Worm (Caenorhabditis elegans): Measurements from ENCODE around the gene ets-8.
"Not testable (repeated sequence)": the region's sequence is repeated elsewhere in the genome, so short reads cannot be mapped to it uniquely, and the experiment has no call there.

The ets-8 gene

DNA sequence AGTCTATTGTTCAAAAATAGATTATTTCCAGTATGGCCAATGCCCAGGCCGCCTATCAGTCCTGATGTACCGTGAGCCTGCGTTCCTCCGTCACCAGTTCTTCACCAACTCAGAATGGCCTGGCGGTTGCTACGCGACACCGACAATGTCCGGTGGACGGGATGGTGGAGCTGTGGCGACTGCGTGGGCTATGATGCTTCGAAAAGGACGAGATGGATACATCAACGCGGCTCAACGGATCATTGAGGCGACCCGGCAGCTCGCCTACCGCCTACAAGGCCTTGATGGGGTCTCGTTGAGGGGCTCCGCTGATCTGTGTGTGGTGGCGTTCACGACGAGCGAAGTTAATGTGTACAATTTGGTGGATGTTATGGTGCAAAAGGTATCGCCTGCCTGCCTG lies 39.2 kb upstream of the ets-8 start:
- 0 out of 2 replicates have a peak, but pooled peaks have one; percentile 13 for TF ChIP-seq egl-44 (GFP tag; IDR thresholded peaks at IDR 0.05)
- peak; percentile 60; the same call in 1 of the 2 replicates for TF ChIP-seq zfh-2 (GFP tag; conservative IDR thresholded peaks at IDR 0.05)
- no peak for TF ChIP-seq lir-1 (GFP tag; conservative IDR thresholded peaks at IDR 0.05)
- no peak for TF ChIP-seq sdz-38 (tag; optimal IDR thresholded peaks at IDR 0.05)
- TF ChIP-seq rcor-1 (GFP tag; IDR thresholded peaks at IDR 0.05) = no peak

DNA sequence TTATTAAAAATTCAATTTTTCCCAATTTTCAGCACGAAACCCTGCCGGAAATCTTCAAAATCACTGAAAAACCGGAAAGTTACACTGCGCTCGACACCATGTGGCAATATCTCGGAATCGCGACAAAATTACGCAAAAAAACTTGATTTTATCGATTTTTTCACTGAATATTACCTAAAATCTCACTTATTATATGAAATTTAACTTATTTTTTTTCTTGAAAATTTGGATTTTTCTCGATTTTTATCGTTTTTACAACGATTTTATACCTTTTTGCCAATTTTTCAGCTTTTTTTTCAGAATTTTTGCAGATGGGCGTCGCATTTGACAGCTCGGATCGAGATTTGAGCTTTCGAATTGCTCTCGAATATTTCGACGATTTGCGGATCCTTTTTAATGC lies 32.5 kb upstream of the ets-8 start, which contains the start of gene spl-3:
Gene spl-3, plus strand, starts transcription at position 301 of the 400 bp plus-strand sequence.
- TF ChIP-seq egl-18 (GFP tag; IDR thresholded peaks at IDR 0.05) (no peak), repo-1 (tag; optimal IDR thresholded peaks at IDR 0.05) (no peak), lsl-1 (GFP tag; optimal IDR thresholded peaks at IDR 0.05) (no peak), hsf-1 (GFP tag; IDR thresholded peaks at IDR 0.05) (no peak), ceh-58 (GFP tag; IDR thresholded peaks at IDR 0.05) (no peak), die-1 (tag; optimal IDR thresholded peaks at IDR 0.05) (no peak), lin-35 (GFP tag; optimal IDR thresholded peaks at IDR 0.05) (no peak), F39B2.1 (GFP tag; IDR thresholded peaks at IDR 0.05) (no peak), aptf-2 (GFP tag; conservative IDR thresholded peaks at IDR 0.05) (no peak), unc-130 (GFP tag; optimal IDR thresholded peaks at IDR 0.05) (no peak), rcor-1 (GFP tag; IDR thresholded peaks at IDR 0.05) (no peak), nfya-1 (tag; optimal IDR thresholded peaks at IDR 0.05; ENCODE audit: borderline replicate concordance, insufficient read depth) (no peak), madf-3 (GFP tag; IDR thresholded peaks at IDR 0.05) (no peak), fkh-3 (tag; optimal IDR thresholded peaks at IDR 0.05) (no peak)

DNA sequence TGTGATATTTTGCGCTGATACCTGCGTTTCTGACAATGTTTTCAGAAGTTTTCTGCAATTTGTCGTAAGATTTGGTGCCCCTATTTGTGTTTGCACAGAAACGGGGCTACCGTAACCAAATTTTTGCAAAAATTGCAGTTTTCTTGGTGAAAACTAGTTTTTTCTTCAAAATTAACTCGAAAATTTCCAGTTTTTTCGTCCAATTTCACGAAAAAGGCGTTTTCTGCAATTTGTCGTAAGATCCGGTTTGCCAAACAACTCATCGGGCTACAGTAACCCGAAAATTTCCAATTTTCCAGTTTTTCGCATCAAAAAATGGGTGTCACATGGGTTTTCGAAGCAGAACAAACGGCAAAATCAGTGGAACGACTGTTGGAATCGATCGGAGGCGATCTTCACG lies 27.2 kb upstream of the ets-8 start, which contains the start of gene mdt-20:
Gene mdt-20, plus strand, starts transcription at position 301 of the 400 bp plus-strand sequence.
- TF ChIP-seq K11D2.4 (GFP tag; IDR thresholded peaks at IDR 0.05); nhr-27 (tag; optimal IDR thresholded peaks at IDR 0.05); egrh-3 (GFP tag; IDR thresholded peaks at IDR 0.05): not testable (repeated sequence)

DNA sequence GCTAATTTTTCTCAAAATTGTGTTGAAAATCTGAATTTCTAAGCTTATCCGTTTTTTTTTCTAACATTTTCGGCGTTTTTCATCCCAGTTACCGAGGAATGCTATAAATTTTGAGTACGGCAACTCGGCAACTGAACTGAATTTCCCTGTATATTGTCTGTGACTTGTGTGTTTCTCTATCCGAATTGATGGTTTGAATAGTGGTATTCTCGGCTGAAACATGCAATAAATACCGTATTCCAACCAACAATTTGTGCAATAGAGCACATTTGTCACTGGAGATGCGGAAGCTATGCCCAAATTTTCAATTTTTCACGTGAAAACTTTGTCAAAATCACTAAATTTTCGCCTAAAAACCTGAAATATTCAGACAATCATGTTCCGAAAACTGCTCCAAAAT lies 22.0 kb upstream of the ets-8 start, which contains the start of gene rmif-2:
Gene rmif-2, plus strand, starts transcription at position 301 of the 400 bp plus-strand sequence.
- TF ChIP-seq ZK185.1 (tag; optimal IDR thresholded peaks at IDR 0.05; ENCODE audit: poor library complexity, severe bottlenecking); F23B12.7 (tag; optimal IDR thresholded peaks at IDR 0.05; ENCODE audit: insufficient read depth); snpc-4 (GFP tag; optimal IDR thresholded peaks at IDR 0.05); snpc-4 (tag; optimal IDR thresholded peaks at IDR 0.05): not testable (repeated sequence)

DNA sequence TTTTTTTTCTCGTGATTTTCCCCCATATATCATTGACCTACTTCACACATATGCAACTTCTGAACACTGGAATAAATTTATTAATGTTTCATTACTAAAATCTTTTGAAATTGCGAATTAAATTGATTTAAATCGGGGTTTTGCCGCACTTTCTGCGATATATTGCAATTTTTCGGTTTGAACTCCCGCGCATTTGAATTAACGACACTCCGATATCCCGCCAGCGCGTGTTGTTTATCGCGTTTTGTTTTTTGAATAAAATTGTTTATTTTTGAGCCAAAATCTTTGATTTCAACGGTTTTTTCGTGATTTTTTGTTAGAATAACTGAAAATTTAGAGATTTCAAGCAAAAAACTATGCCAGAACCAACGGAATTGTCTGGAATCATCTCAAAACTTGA lies 17.4 kb upstream of the ets-8 start, which contains the start of gene Y104H12D.2:
Gene Y104H12D.2, plus strand, starts transcription at position 340 of the 400 bp plus-strand sequence.
- peak in 1 of 3 experiments; percentile 88 for TF ChIP-seq lin-35 (GFP tag; optimal IDR thresholded peaks at IDR 0.05)
- TF ChIP-seq dpl-1 (GFP tag; optimal IDR thresholded peaks at IDR 0.05) = peak; percentile 55
- no peak for TF ChIP-seq snpc-4 (GFP tag; optimal IDR thresholded peaks at IDR 0.05)
- TF ChIP-seq snpc-4 (tag; optimal IDR thresholded peaks at IDR 0.05) = peak in 1 of 4 experiments; percentile 42
- TF ChIP-seq zim-3 (tag; optimal IDR thresholded peaks at IDR 0.05) = no peak
- TF ChIP-seq cebp-2 (GFP tag; IDR thresholded peaks at IDR 0.05) = no peak
- TF ChIP-seq rcor-1 (GFP tag; IDR thresholded peaks at IDR 0.05) = 0 out of 2 replicates have a peak, but pooled peaks have one; percentile 39
- no peak for TF ChIP-seq nhr-27 (tag; optimal IDR thresholded peaks at IDR 0.05)
- no peak for TF ChIP-seq cebp-1 (GFP tag; IDR thresholded peaks at IDR 0.05)
- peak; percentile 20 for TF ChIP-seq cebp-1 (tag; optimal IDR thresholded peaks at IDR 0.05)
- no peak for TF ChIP-seq ztf-28 (GFP tag; IDR thresholded peaks at IDR 0.05)
- TF ChIP-seq hmg-1.2 (GFP tag; IDR thresholded peaks at IDR 0.05) = peak; percentile 28; the same call in 1 of the 2 replicates
- no peak for TF ChIP-seq madf-10 (tag; optimal IDR thresholded peaks at IDR 0.05)
- no peak for TF ChIP-seq ceh-58 (GFP tag; IDR thresholded peaks at IDR 0.05)
- no peak for TF ChIP-seq Y53F4B.3 (GFP tag; IDR thresholded peaks at IDR 0.05)
- peak; percentile 69 for TF ChIP-seq efl-1 (GFP tag; optimal IDR thresholded peaks at IDR 0.05)
- no peak for TF ChIP-seq dpff-1 (tag; optimal IDR thresholded peaks at IDR 0.05)
- no peak for TF ChIP-seq tlf-1 (GFP tag; optimal IDR thresholded peaks at IDR 0.05)
- 0 out of 2 replicates have a peak, but pooled peaks have one; percentile 15 for TF ChIP-seq B0019.2 (GFP tag; conservative IDR thresholded peaks at IDR 0.05)
- no peak for TF ChIP-seq T26A5.8 (tag; optimal IDR thresholded peaks at IDR 0.05)
- TF ChIP-seq C06A6.2 (GFP tag; conservative IDR thresholded peaks at IDR 0.05) = no peak
- TF ChIP-seq attf-3 (GFP tag; conservative IDR thresholded peaks at IDR 0.05) = peak; percentile 97
